Worm (Caenorhabditis elegans) whole organism, young adult: ENCODE measurements around the gene B0348.1.
A peak's percentile ranks its signal among the peaks of the same experiment; 100 is the strongest.

Source experiments
- B0336.3 ChIP-seq: fragments of 200-800 bp; sonication (Bioruptor generic); IDR thresholded peaks from 2 replicates; pipeline ENCODE4 v1.3.6; 2022; ENCODE audit warnings: missing genetic modification characterization, missing compliant biosample characterization
- C06A6.2 ChIP-seq: fragments of 200-800 bp; sonication (Bioruptor generic); conservative IDR thresholded peaks from 2 replicates; pipeline ENCODE4 v1.3.6; 2022; ENCODE audit warnings: missing genetic modification characterization, missing compliant biosample characterization
- F10E7.11 ChIP-seq: sonication (generic microtip); optimal IDR thresholded peaks from 2 replicates; lab custom pipeline; 2017; ENCODE audit warnings: mild to moderate bottlenecking, missing genetic modification characterization, moderate library complexity, missing compliant biosample characterization
- F23B12.7 ChIP-seq: sonication (generic microtip); optimal IDR thresholded peaks from 2 replicates; lab custom pipeline; 2017; ENCODE audit warnings: missing genetic modification characterization, mild to moderate bottlenecking, missing compliant biosample characterization, antibody characterized with exemption, moderate library complexity; ENCODE audit not compliant: insufficient read depth
- F33H1.4 ChIP-seq: fragments of 200-800 bp; sonication (Bioruptor generic); IDR thresholded peaks from 2 replicates; pipeline ENCODE4 v1.3.6; 2022; ENCODE audit warnings: missing genetic modification reagents, missing genetic modification characterization, missing compliant biosample characterization
- F39B2.1 ChIP-seq: fragments of 200-800 bp; sonication (Bioruptor generic); IDR thresholded peaks from 2 replicates; pipeline ENCODE4 v1.3.6; 2022; ENCODE audit warnings: missing genetic modification reagents, missing genetic modification characterization, missing compliant biosample characterization
- F49E8.2 ChIP-seq: sonication (generic microtip); optimal IDR thresholded peaks from 3 replicates; lab custom pipeline; 2017; ENCODE audit warnings: missing genetic modification characterization, mild to moderate bottlenecking, missing compliant biosample characterization, antibody characterized with exemption, moderate library complexity; ENCODE audit not compliant: insufficient read depth
- F52B5.7 ChIP-seq: sonication (generic microtip); optimal IDR thresholded peaks from 2 replicates; lab custom pipeline; 2016; ENCODE audit warnings: mild to moderate bottlenecking, missing genetic modification characterization, missing compliant biosample characterization
- ama-1 ChIP-seq, 3 experiments: fragments of 150-350 bp in 1 of 3; sonication (generic microtip) in 2 of 3; optimal IDR thresholded peaks; 2 replicates each; lab custom pipeline; 2014 to 2018; ENCODE audit warnings: missing biosample characterization in 2 of 3, missing genetic modification characterization in 2 of 3, missing genetic modification reagents in 2 of 3
- atf-7 ChIP-seq: sonication (generic microtip); optimal IDR thresholded peaks from 2 replicates; lab custom pipeline; 2017; ENCODE audit warnings: mild to moderate bottlenecking, missing genetic modification characterization, missing compliant biosample characterization
- attf-3 ChIP-seq: fragments of 200-800 bp; sonication (Bioruptor generic); conservative IDR thresholded peaks from 2 replicates; pipeline ENCODE4 v1.3.6; 2022; ENCODE audit warnings: missing genetic modification reagents, missing genetic modification characterization, missing compliant biosample characterization
- attf-5 ChIP-seq: fragments of 200-800 bp; sonication (Bioruptor generic); optimal IDR thresholded peaks from 2 replicates; lab custom pipeline; 2018; ENCODE audit warnings: mild to moderate bottlenecking, missing genetic modification characterization, missing compliant biosample characterization
- attf-6 ChIP-seq: fragments of 200-800 bp; sonication (Bioruptor generic); IDR thresholded peaks from 2 replicates; pipeline ENCODE4 v1.3.6; 2022; ENCODE audit warnings: missing genetic modification reagents, missing genetic modification characterization, missing compliant biosample characterization
- bed-1 ChIP-seq: fragments of 200-800 bp; sonication (Bioruptor generic); IDR thresholded peaks from 2 replicates; pipeline ENCODE4 v1.3.6; 2022; ENCODE audit warnings: missing genetic modification reagents, missing genetic modification characterization, missing compliant biosample characterization
- bed-2 ChIP-seq: fragments of 200-800 bp; sonication (Bioruptor generic); IDR thresholded peaks from 2 replicates; pipeline ENCODE4 v1.3.6; 2022; ENCODE audit warnings: missing genetic modification reagents, missing genetic modification characterization, missing compliant biosample characterization
- ceh-58 ChIP-seq: fragments of 200-800 bp; sonication (Bioruptor generic); IDR thresholded peaks from 2 replicates; pipeline ENCODE4 v1.3.6; 2022; ENCODE audit warnings: missing genetic modification characterization, missing compliant biosample characterization
- ceh-79 ChIP-seq: sonication (generic microtip); optimal IDR thresholded peaks from 2 replicates; lab custom pipeline; 2017; ENCODE audit warnings: mild to moderate bottlenecking, missing genetic modification characterization, missing compliant biosample characterization
- ceh-91 ChIP-seq: fragments of 200-800 bp; sonication (Bioruptor generic); IDR thresholded peaks from 2 replicates; pipeline ENCODE4 v1.3.6; 2022; ENCODE audit warnings: missing genetic modification reagents, missing genetic modification characterization, missing compliant biosample characterization
- dpl-1 ChIP-seq: fragments of 150-350 bp; optimal IDR thresholded peaks from 2 replicates; lab custom pipeline; 2014; ENCODE audit warnings: missing biosample characterization, missing genetic modification reagents, missing genetic modification characterization
- efl-1 ChIP-seq: fragments of 150-350 bp; optimal IDR thresholded peaks from 2 replicates; lab custom pipeline; 2014; ENCODE audit warnings: missing biosample characterization, missing genetic modification reagents, missing genetic modification characterization
- egl-44 ChIP-seq: fragments of 200-800 bp; sonication (Bioruptor generic); IDR thresholded peaks from 2 replicates; pipeline ENCODE4 v1.3.6; 2022; ENCODE audit warnings: missing genetic modification reagents, missing genetic modification characterization, missing compliant biosample characterization
- egrh-3 ChIP-seq: fragments of 200-800 bp; sonication (Bioruptor generic); IDR thresholded peaks from 2 replicates; pipeline ENCODE4 v1.3.6; 2022; ENCODE audit warnings: missing genetic modification reagents, missing genetic modification characterization, missing compliant biosample characterization
- lag-1 ChIP-seq: fragments of 200-800 bp; sonication (Bioruptor generic); IDR thresholded peaks from 2 replicates; pipeline ENCODE4 v1.3.6; 2022; ENCODE audit warnings: missing genetic modification reagents, missing genetic modification characterization, missing compliant biosample characterization
- let-607 ChIP-seq, 2 experiments: fragments of 200-800 bp in 1 of 2; sonication (Bioruptor generic) in 1 of 2; sonication (generic microtip) in 1 of 2; optimal IDR thresholded peaks; 2 replicates each; lab custom pipeline; 2016 to 2018; ENCODE audit warnings: mild to moderate bottlenecking in 2 of 2, missing compliant biosample characterization in 2 of 2, missing genetic modification characterization in 2 of 2, moderate library complexity in 2 of 2, missing genotype in 1 of 2
- lin-26 ChIP-seq: fragments of 200-800 bp; sonication (Bioruptor generic); IDR thresholded peaks from 2 replicates; pipeline ENCODE4 v1.3.6; 2022; ENCODE audit warnings: missing genetic modification reagents, missing genetic modification characterization, missing compliant biosample characterization
- lin-35 ChIP-seq, 3 experiments: fragments of 150-350 bp in 2 of 3; sonication (generic microtip) in 1 of 3; optimal IDR thresholded peaks; 2 replicates each; lab custom pipeline; 2014 to 2018; ENCODE audit warnings: missing biosample characterization in 3 of 3, missing genetic modification characterization in 3 of 3, missing genetic modification reagents in 3 of 3
- lsl-1 ChIP-seq: fragments of 200-800 bp; sonication (Bioruptor generic); optimal IDR thresholded peaks from 2 replicates; lab custom pipeline; 2018; ENCODE audit warnings: mild to moderate bottlenecking, missing genetic modification characterization, moderate library complexity, missing compliant biosample characterization
- madf-6 ChIP-seq: fragments of 200-800 bp; sonication (Bioruptor generic); IDR thresholded peaks from 2 replicates; pipeline ENCODE4 v1.3.6; 2022; ENCODE audit warnings: missing genetic modification reagents, missing genetic modification characterization, missing compliant biosample characterization
- madf-8 ChIP-seq: fragments of 200-800 bp; sonication (Bioruptor generic); conservative IDR thresholded peaks from 2 replicates; pipeline ENCODE4 v1.3.6; 2022; ENCODE audit warnings: missing genetic modification reagents, missing genetic modification characterization, missing compliant biosample characterization
- nfya-1 ChIP-seq: sonication (generic microtip); optimal IDR thresholded peaks from 2 replicates; lab custom pipeline; 2017; ENCODE audit warnings: antibody characterized with exemption, missing compliant biosample characterization, missing genetic modification characterization, borderline replicate concordance; ENCODE audit not compliant: insufficient read depth
- nhr-80 ChIP-seq: sonication (generic microtip); optimal IDR thresholded peaks from 2 replicates; lab custom pipeline; 2016; ENCODE audit warnings: missing genetic modification characterization, missing compliant biosample characterization
- pha-4 ChIP-seq: fragments of 150-350 bp; sonication (generic microtip); optimal IDR thresholded peaks from 2 replicates; lab custom pipeline; 2014; ENCODE audit warnings: missing biosample characterization, missing genetic modification reagents, missing genetic modification characterization
- rcor-1 ChIP-seq: fragments of 200-800 bp; sonication (Bioruptor generic); IDR thresholded peaks from 2 replicates; pipeline ENCODE4 v1.3.6; 2022; ENCODE audit warnings: missing genetic modification reagents, missing genetic modification characterization, missing compliant biosample characterization
- repo-1 ChIP-seq: sonication (generic microtip); optimal IDR thresholded peaks from 2 replicates; lab custom pipeline; 2017; ENCODE audit warnings: mild to moderate bottlenecking, missing genetic modification characterization, missing compliant biosample characterization
- rpc-1 ChIP-seq, 2 experiments: fragments of 150-350 bp in 1 of 2; sonication (generic microtip) in 1 of 2; optimal IDR thresholded peaks; 2 replicates each; lab custom pipeline; 2014 to 2018; ENCODE audit warnings: missing biosample characterization in 1 of 2, missing genetic modification characterization in 1 of 2, missing genetic modification reagents in 1 of 2, missing genotype in 1 of 2
- snpc-1.1 ChIP-seq: sonication (generic microtip); optimal IDR thresholded peaks from 2 replicates; lab custom pipeline; 2017; ENCODE audit warnings: missing genetic modification characterization, mild to moderate bottlenecking, missing compliant biosample characterization, antibody characterized with exemption, moderate library complexity, missing genotype, missing genetic modification reagents; ENCODE audit not compliant: insufficient read depth
- snpc-1.3 ChIP-seq: sonication (generic microtip); optimal IDR thresholded peaks from 2 replicates; lab custom pipeline; 2017; ENCODE audit warnings: missing genetic modification characterization, mild to moderate bottlenecking, missing compliant biosample characterization, antibody characterized with exemption, moderate library complexity, missing genotype, missing genetic modification reagents; ENCODE audit not compliant: insufficient read depth
- tlf-1 ChIP-seq: fragments of 200-800 bp; sonication (Bioruptor generic); optimal IDR thresholded peaks from 2 replicates; lab custom pipeline; 2018; ENCODE audit warnings: mild to moderate bottlenecking, missing genetic modification characterization, missing compliant biosample characterization
- unc-62 ChIP-seq: fragments of 150-350 bp; optimal IDR thresholded peaks from 2 replicates; lab custom pipeline; 2014; ENCODE audit warnings: missing biosample characterization, missing genetic modification reagents, missing genetic modification characterization
- ztf-22 ChIP-seq: fragments of 200-800 bp; sonication (Bioruptor generic); optimal IDR thresholded peaks from 2 replicates; lab custom pipeline; 2018; ENCODE audit warnings: mild to moderate bottlenecking, missing genetic modification characterization, moderate library complexity, missing compliant biosample characterization
- ztf-25 ChIP-seq: fragments of 200-800 bp; sonication (Bioruptor generic); IDR thresholded peaks from 2 replicates; pipeline ENCODE4 v1.3.6; 2022; ENCODE audit warnings: missing genetic modification reagents, missing genetic modification characterization, missing compliant biosample characterization
- ztf-26 ChIP-seq: sonication (generic microtip); optimal IDR thresholded peaks from 2 replicates; lab custom pipeline; 2017; ENCODE audit warnings: missing genetic modification characterization, missing compliant biosample characterization
- ztf-28 ChIP-seq: fragments of 200-800 bp; sonication (Bioruptor generic); IDR thresholded peaks from 2 replicates; pipeline ENCODE4 v1.3.6; 2022; ENCODE audit warnings: missing genetic modification reagents, missing genetic modification characterization, missing compliant biosample characterization
- ztf-3 ChIP-seq: fragments of 200-800 bp; sonication (Bioruptor generic); optimal IDR thresholded peaks from 2 replicates; lab custom pipeline; 2018; ENCODE audit warnings: mild to moderate bottlenecking, missing genetic modification characterization, missing compliant biosample characterization
- ztf-6 ChIP-seq: fragments of 200-800 bp; sonication (Bioruptor generic); IDR thresholded peaks from 2 replicates; pipeline ENCODE4 v1.3.6; 2022; ENCODE audit warnings: missing genetic modification reagents, missing genetic modification characterization, missing compliant biosample characterization

The B0348.1 gene

DNA sequence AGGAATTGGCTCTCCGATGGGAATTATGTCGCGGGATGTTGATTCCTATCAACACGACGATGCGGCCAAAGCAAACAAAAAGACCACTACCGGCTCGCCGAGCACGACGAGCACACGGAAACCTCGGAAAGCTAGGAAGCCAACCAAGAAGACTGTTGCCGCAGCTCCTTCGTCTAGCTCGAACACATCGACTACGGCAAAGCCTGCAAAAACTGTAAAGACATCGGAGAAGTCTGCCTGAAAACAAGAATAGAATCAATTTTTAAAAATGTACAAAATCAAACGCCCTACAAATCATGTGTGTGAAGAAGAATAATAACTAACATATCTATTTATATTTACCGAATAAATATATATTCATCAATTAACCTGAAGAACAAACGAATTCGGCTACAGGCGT is 42.5 kb upstream of the B0348.1 start (continued):
- TF ChIP-seq efl-1 (GFP tag; lab: Kevin White, UChicago) (no peak), bed-2 (no peak), lag-1 (no peak), attf-6 (0 out of 2 replicates have a peak, but pooled peaks have one; percentile 38), ztf-3 (GFP tag; lab: Kevin White, UChicago) (no peak), tlf-1 (peak; percentile 10), ztf-6 (GFP tag; lab: Robert Waterston, UW) (no peak), F52B5.7 (tag; lab: Kevin White, UChicago) (no peak), ztf-28 (GFP tag; lab: Robert Waterston, UW) (no peak), F10E7.11 (tag; lab: Kevin White, UChicago) (peak; percentile 16), madf-8 (GFP tag; lab: Robert Waterston, UW) (no peak), egl-44 (GFP tag; lab: Robert Waterston, UW) (no peak), F49E8.2 (tag; lab: Kevin White, UChicago) (peak; percentile 3), F39B2.1 (no peak), egrh-3 (GFP tag; lab: Robert Waterston, UW) (no peak), ztf-22 (GFP tag; lab: Kevin White, UChicago) (no peak), nfya-1 (tag; lab: Kevin White, UChicago) (no peak), nhr-80 (tag; lab: Kevin White, UChicago) (no peak), attf-3 (no peak), ceh-91 (0 out of 2 replicates have a peak, but pooled peaks have one; percentile 16), attf-5 (GFP tag; lab: Kevin White, UChicago) (no peak), dpl-1 (no peak), ceh-79 (tag; lab: Kevin White, UChicago) (peak; percentile 63), atf-7 (peak; percentile 52), ceh-58 (GFP tag; lab: Robert Waterston, UW) (no peak), lin-26 (peak; percentile 51; the same call in 1 of the 2 replicates), repo-1 (tag; lab: Kevin White, UChicago) (peak; percentile 28), unc-62 (GFP tag; lab: Kevin White, UChicago) (no peak), B0336.3 (peak; percentile 81; the same call in 1 of the 2 replicates), let-607 (tag; optimal IDR thresholded peaks at IDR 0.05; lab: Kevin White, UChicago) (no peak), rcor-1 (GFP tag; lab: Robert Waterston, UW) (no peak)

DNA sequence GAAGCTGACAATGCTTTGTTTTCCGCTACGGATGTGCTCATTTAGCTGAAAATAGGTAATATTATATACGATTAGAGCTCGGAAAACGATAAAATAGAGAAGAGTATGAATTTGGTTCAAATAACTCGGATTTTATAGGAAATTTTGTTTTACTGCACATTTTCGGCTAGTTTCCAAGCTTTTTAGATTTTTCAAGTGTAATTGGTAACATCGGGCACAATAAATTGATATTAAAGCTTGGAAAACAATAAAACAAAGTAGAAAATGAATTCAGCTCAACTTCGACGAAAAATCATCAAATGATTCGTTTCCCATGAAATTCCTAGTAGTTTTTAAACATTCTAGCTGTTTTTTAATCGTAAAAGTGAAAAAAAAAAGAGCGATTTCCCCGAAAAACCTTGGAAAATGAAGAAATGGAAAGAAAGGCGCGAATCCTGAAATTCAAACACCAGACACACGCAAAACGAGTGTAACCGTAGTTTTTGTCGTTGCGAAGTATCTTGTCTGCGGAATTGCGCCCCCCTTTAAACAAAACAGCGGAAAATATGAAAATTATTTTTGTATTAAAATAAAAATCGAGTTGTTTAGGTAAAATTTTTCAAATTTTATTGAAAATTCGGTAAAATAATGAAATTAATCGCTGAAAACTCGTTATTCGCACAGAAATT is 40.8 kb upstream of the B0348.1 start, which contains the start of gene ife-3:
TSS of gene ife-3 (minus strand) at position 51 of the 668 bp plus-strand sequence.
- peak; percentile 13 for TF ChIP-seq ama-1 (optimal IDR thresholded peaks at IDR 0.05; lab: Kevin White, UChicago)
- TF ChIP-seq ama-1 (GFP tag; optimal IDR thresholded peaks at IDR 0.05; lab: Kevin White, UChicago), result no peak
- TF ChIP-seq F33H1.4 (GFP tag; lab: Robert Waterston, UW), result peak; percentile 82
- peak; percentile 87 for TF ChIP-seq dpl-1
- TF ChIP-seq F49E8.2 (tag; lab: Kevin White, UChicago), result peak; percentile 56
- TF ChIP-seq snpc-1.3 (tag; lab: Kevin White, UChicago), result peak; percentile 72
- no peak for TF ChIP-seq rpc-1 (optimal IDR thresholded peaks at IDR 0.05; lab: Kevin White, UChicago)
- peak; percentile 2 for TF ChIP-seq rpc-1 (tag; optimal IDR thresholded peaks at IDR 0.05; lab: Kevin White, UChicago)
- TF ChIP-seq madf-6 (GFP tag; lab: Robert Waterston, UW), result peak; percentile 73
- peak in 1 of 3 experiments; percentile 68 for TF ChIP-seq lin-35 (GFP tag; optimal IDR thresholded peaks at IDR 0.05; lab: Kevin White, UChicago)
- TF ChIP-seq F23B12.7 (tag; lab: Kevin White, UChicago), result peak; percentile 66
- TF ChIP-seq rcor-1 (GFP tag; lab: Robert Waterston, UW), result 0 out of 2 replicates have a peak, but pooled peaks have one; percentile 44
- no peak for TF ChIP-seq ztf-25 (GFP tag; lab: Robert Waterston, UW)
- TF ChIP-seq pha-4 (tag; lab: Kevin White, UChicago), result peak; percentile 1
- TF ChIP-seq bed-1, result no peak
- peak; percentile 84 for TF ChIP-seq lsl-1
- peak; percentile 73 for TF ChIP-seq snpc-1.1 (tag; lab: Kevin White, UChicago)
- no peak for TF ChIP-seq ztf-26 (tag; lab: Kevin White, UChicago)
- TF ChIP-seq efl-1 (GFP tag; lab: Kevin White, UChicago), result peak; percentile 88
- no peak for TF ChIP-seq C06A6.2 (GFP tag; lab: Robert Waterston, UW)
